Worm (Caenorhabditis elegans): ENCODE measurements around the gene clc-23.

ce11 chrIII:1004464-1004863, 16.3 kb upstream of the clc-23 start:
- TF ChIP-seq W03F9.2 (tag; optimal IDR thresholded peaks at IDR 0.05) (no peak), him-1 (tag; optimal IDR thresholded peaks at IDR 0.05) (no peak), dao-5 (tag; optimal IDR thresholded peaks at IDR 0.05) (no peak)

Data from whole organism, L4/young adult.